Fruit fly (Drosophila melanogaster): ENCODE data around the gene out.

The out gene

DNA sequence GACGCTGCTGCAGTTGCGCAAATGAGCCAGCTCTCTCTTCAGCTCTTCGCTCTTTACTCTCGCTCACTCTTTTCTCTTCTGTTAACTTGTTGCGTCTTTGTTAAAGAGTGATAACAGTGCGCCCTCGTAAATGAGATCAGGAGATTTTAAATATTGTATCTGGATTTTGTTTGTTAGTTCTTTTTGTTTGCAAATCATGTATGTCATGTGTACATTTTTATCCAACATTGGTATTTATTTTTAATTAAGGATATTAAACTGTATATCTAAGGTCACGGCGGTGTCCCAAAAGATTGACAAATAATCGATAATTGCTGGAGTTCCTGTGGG lies 23.2 kb downstream of the out start (continued):
- peak; percentile 37 for TF ChIP-seq jumu (GFP tag; optimal IDR thresholded peaks at IDR 0.05)
- no peak for TF ChIP-seq CG12236 (GFP tag; optimal IDR thresholded peaks at IDR 0.05)
- no peak for TF ChIP-seq Usf (GFP tag; optimal IDR thresholded peaks at IDR 0.05)
- TF ChIP-seq CG17359 (tag; optimal IDR thresholded peaks at IDR 0.05) = peak; percentile 65
- TF ChIP-seq YL-1 (GFP tag; optimal IDR thresholded peaks at IDR 0.05) = no peak
- TF ChIP-seq lbe (GFP tag; optimal IDR thresholded peaks at IDR 0.05) = no peak
- no peak for TF ChIP-seq mam (GFP tag; optimal IDR thresholded peaks at IDR 0.05)
- no peak for TF ChIP-seq CG3065 (GFP tag; optimal IDR thresholded peaks at IDR 0.05)
- TF ChIP-seq CG4730 (GFP tag; IDR thresholded peaks at IDR 0.05) = no peak; the same call in 1 of the 2 replicates
- TF ChIP-seq chinmo (GFP tag; IDR thresholded peaks at IDR 0.05; ENCODE audit: partially characterized antibody) = no peak
- TF ChIP-seq odd (GFP tag; optimal IDR thresholded peaks at IDR 0.05) = no peak
- peak; percentile 42 for TF ChIP-seq PHDP (tag; optimal IDR thresholded peaks at IDR 0.05)
- TF ChIP-seq z (GFP tag; IDR thresholded peaks at IDR 0.05) = no peak
- TF ChIP-seq knrl (GFP tag; IDR thresholded peaks at IDR 0.05; ENCODE audit: partially characterized antibody) = no peak; the same call in 2 of the 3 replicates
- TF ChIP-seq CG4617 (GFP tag; optimal IDR thresholded peaks at IDR 0.05; ENCODE audit: borderline replicate concordance) = no peak
- peak; percentile 12 for TF ChIP-seq CG17385 (GFP tag; optimal IDR thresholded peaks at IDR 0.05)
- TF ChIP-seq dm (GFP tag; optimal IDR thresholded peaks at IDR 0.05) = no peak
- TF ChIP-seq CG4282 (GFP tag; optimal IDR thresholded peaks at IDR 0.05) = no peak
- TF ChIP-seq Vsx1 (GFP tag; optimal IDR thresholded peaks at IDR 0.05) = no peak
- TF ChIP-seq bab2 (GFP tag; optimal IDR thresholded peaks at IDR 0.05) = peak; percentile 36
- TF ChIP-seq CG30431 (GFP tag; optimal IDR thresholded peaks at IDR 0.05) = no peak
- TF ChIP-seq cad (GFP tag; optimal IDR thresholded peaks at IDR 0.05) = no peak
- peak; percentile 64 for TF ChIP-seq lmd (GFP tag; IDR thresholded peaks at IDR 0.05)
- TF ChIP-seq sug (tag; optimal IDR thresholded peaks at IDR 0.05) = no peak
- peak; percentile 38 for TF ChIP-seq Dek (tag; optimal IDR thresholded peaks at IDR 0.05)
- no peak for TF ChIP-seq HmgZ (tag; optimal IDR thresholded peaks at IDR 0.05)
- TF ChIP-seq CG12299 (tag; optimal IDR thresholded peaks at IDR 0.05) = no peak
- TF ChIP-seq CG9876 (GFP tag; optimal IDR thresholded peaks at IDR 0.05) = no peak
- TF ChIP-seq ato (GFP tag; IDR thresholded peaks at IDR 0.05; ENCODE audit: partially characterized antibody) = no peak
- 0 out of 2 replicates have a peak, but pooled peaks have one; percentile 25 for TF ChIP-seq gsb (GFP tag; IDR thresholded peaks at IDR 0.05)
- no peak for TF ChIP-seq luna (GFP tag; optimal IDR thresholded peaks at IDR 0.05)
- no peak for TF ChIP-seq mirr (GFP tag; optimal IDR thresholded peaks at IDR 0.05)
- no peak for TF ChIP-seq gro (GFP tag; optimal IDR thresholded peaks at IDR 0.05)
- peak; percentile 52 for TF ChIP-seq CG2678 (tag; optimal IDR thresholded peaks at IDR 0.05)
- no peak for TF ChIP-seq bigmax (GFP tag; optimal IDR thresholded peaks at IDR 0.05)
- TF ChIP-seq E2f1 (GFP tag; IDR thresholded peaks at IDR 0.05) = peak; percentile 61
- TF ChIP-seq exex (tag; optimal IDR thresholded peaks at IDR 0.05) = no peak
- TF ChIP-seq CG3838 (GFP tag; optimal IDR thresholded peaks at IDR 0.05) = peak; percentile 3
- peak; percentile 53; the same call in 1 of the 2 replicates for TF ChIP-seq CG14441 (GFP tag; IDR thresholded peaks at IDR 0.05)
- TF ChIP-seq HHEX (GFP tag; optimal IDR thresholded peaks at IDR 0.05) = no peak
- TF ChIP-seq CG10321 (GFP tag; IDR thresholded peaks at IDR 0.05) = no peak
- no peak for TF ChIP-seq hbn (GFP tag; IDR thresholded peaks at IDR 0.05; ENCODE audit: partially characterized antibody)
- no peak for TF ChIP-seq fu2 (GFP tag; optimal IDR thresholded peaks at IDR 0.05)
- TF ChIP-seq CG17612 (GFP tag; IDR thresholded peaks at IDR 0.05) = no peak
- TF ChIP-seq CG11560 (tag; IDR thresholded peaks at IDR 0.05) = no peak
- TF ChIP-seq disco-r (GFP tag; optimal IDR thresholded peaks at IDR 0.05) = no peak
- TF ChIP-seq Hr39 (optimal IDR thresholded peaks at IDR 0.05) = no peak
- no peak for TF ChIP-seq CG8281 (tag; optimal IDR thresholded peaks at IDR 0.05)
- TF ChIP-seq CG1647 (GFP tag; optimal IDR thresholded peaks at IDR 0.05) = no peak
- TF ChIP-seq Camta (GFP tag; optimal IDR thresholded peaks at IDR 0.05) = no peak
- no peak for TF ChIP-seq kni (GFP tag; optimal IDR thresholded peaks at IDR 0.05)
- TF ChIP-seq scrt (GFP tag; optimal IDR thresholded peaks at IDR 0.05) = peak; percentile 29

Measured in whole organism, embryonic.